Fruit fly (Drosophila melanogaster) whole organism, adult: Measurements from ENCODE around the gene CG5149.

Source experiments
- CG11617 ChIP-seq: fragments of 200-800 bp; sonication (Bioruptor generic); optimal IDR thresholded peaks from 2 replicates; lab custom pipeline; 2017; ENCODE audit warnings: mild to moderate bottlenecking, missing biosample characterization, missing genetic modification reagents, missing genetic modification characterization
- CG12768 ChIP-seq: fragments of 200-800 bp; sonication (Bioruptor generic); optimal IDR thresholded peaks from 2 replicates; lab custom pipeline; 2017; ENCODE audit warnings: missing biosample characterization, missing genetic modification characterization, mild to moderate bottlenecking, moderate library complexity, missing genetic modification reagents
- CG14711 ChIP-seq: fragments of 200-800 bp; sonication (Bioruptor generic); optimal IDR thresholded peaks from 2 replicates; lab custom pipeline; 2018; ENCODE audit warnings: missing biosample characterization, mild to moderate bottlenecking, missing genetic modification characterization, moderate library complexity
- CG1620 ChIP-seq: fragments of 200-800 bp; sonication (Bioruptor generic); optimal IDR thresholded peaks from 2 replicates; lab custom pipeline; 2016; ENCODE audit warnings: missing biosample characterization, missing genetic modification characterization
- CG33017 ChIP-seq: fragments of 200-800 bp; sonication (Bioruptor generic); optimal IDR thresholded peaks from 2 replicates; lab custom pipeline; 2018; ENCODE audit warnings: missing biosample characterization, mild to moderate bottlenecking, missing genetic modification characterization, moderate library complexity
- CG5204 ChIP-seq: fragments of 200-800 bp; sonication (Bioruptor generic); optimal IDR thresholded peaks from 2 replicates; lab custom pipeline; 2016; ENCODE audit warnings: missing biosample characterization, missing genetic modification characterization
- CG7045 ChIP-seq: fragments of 200-800 bp; sonication (Bioruptor generic); optimal IDR thresholded peaks from 2 replicates; lab custom pipeline; 2017; ENCODE audit warnings: missing biosample characterization, mild to moderate bottlenecking, missing genetic modification characterization
- CG7101 ChIP-seq: fragments of 200-800 bp; sonication (Bioruptor generic); optimal IDR thresholded peaks from 2 replicates; lab custom pipeline; 2018; ENCODE audit warnings: missing biosample characterization, mild to moderate bottlenecking, missing genetic modification characterization, moderate library complexity
- Clk ChIP-seq: fragments of 200-800 bp; sonication (Bioruptor generic); optimal IDR thresholded peaks from 2 replicates; lab custom pipeline; 2017; ENCODE audit warnings: missing biosample characterization, missing genetic modification characterization
- Crg-1 ChIP-seq: fragments of 200-800 bp; sonication (Bioruptor generic); optimal IDR thresholded peaks from 2 replicates; lab custom pipeline; 2016; ENCODE audit warnings: missing biosample characterization, missing genetic modification characterization
- Hr96 ChIP-seq: fragments of 200-800 bp; sonication (Bioruptor generic); optimal IDR thresholded peaks from 2 replicates; lab custom pipeline; 2016; ENCODE audit warnings: missing biosample characterization, missing genetic modification characterization
- Mnt ChIP-seq: fragments of 200-800 bp; sonication (Bioruptor generic); optimal IDR thresholded peaks from 2 replicates; lab custom pipeline; 2016; ENCODE audit warnings: missing biosample characterization, mild to moderate bottlenecking, missing genetic modification characterization
- bab1 ChIP-seq: fragments of 200-800 bp; sonication (Bioruptor generic); optimal IDR thresholded peaks from 3 replicates; lab custom pipeline; 2019; ENCODE audit warnings: missing biosample characterization, mild to moderate bottlenecking, missing genetic modification characterization, moderate library complexity
- cic ChIP-seq: fragments of 200-800 bp; sonication (Bioruptor generic); optimal IDR thresholded peaks from 2 replicates; lab custom pipeline; 2017; ENCODE audit warnings: missing biosample characterization, mild to moderate bottlenecking, missing genetic modification characterization, moderate library complexity
- cnc ChIP-seq, 2 experiments: fragments of >200 bp; optimal IDR thresholded peaks; 2 replicates each; lab custom pipeline; 2017
- kay ChIP-seq: fragments of 200-800 bp; sonication (Bioruptor generic); peaks from one replicate; lab custom pipeline; 2016; ENCODE audit warnings: missing biosample characterization, missing genetic modification characterization, borderline replicate concordance
- ovo ChIP-seq: fragments of 200-800 bp; sonication (Bioruptor generic); optimal IDR thresholded peaks from 2 replicates; lab custom pipeline; 2016; ENCODE audit warnings: missing biosample characterization, missing genetic modification characterization
- pad ChIP-seq: fragments of 200-800 bp; sonication (Bioruptor generic); optimal IDR thresholded peaks from 3 replicates; lab custom pipeline; 2017; ENCODE audit warnings: missing biosample characterization, missing genetic modification characterization, mild to moderate bottlenecking, moderate library complexity, missing genetic modification reagents
- tj ChIP-seq: fragments of 200-800 bp; sonication (Bioruptor generic); optimal IDR thresholded peaks from 3 replicates; lab custom pipeline; 2017; ENCODE audit warnings: missing biosample characterization, mild to moderate bottlenecking, missing genetic modification characterization, moderate library complexity
- toe ChIP-seq: fragments of 200-800 bp; sonication (Bioruptor generic); optimal IDR thresholded peaks from 2 replicates; lab custom pipeline; 2016; ENCODE audit warnings: missing biosample characterization, missing genetic modification characterization

Gene CG5149

dm6 chr2L:7433957-7434736 lies 46.1 kb upstream of the CG5149 start:
- TF ChIP-seq CG5204 (GFP tag; lab: Kevin White, UChicago) (peak; percentile 73), cic (GFP tag; lab: Kevin White, UChicago) (no peak), ovo (GFP tag; lab: Kevin White, UChicago) (peak; percentile 14), CG14711 (tag; lab: Kevin White, UChicago) (peak; percentile 60), tj (GFP tag; lab: Kevin White, UChicago) (peak; percentile 71), CG1620 (GFP tag; lab: Kevin White, UChicago) (peak; percentile 43), kay (peak; percentile 67), CG7101 (tag; lab: Kevin White, UChicago) (peak; percentile 95), CG12768 (GFP tag; lab: Kevin White, UChicago) (peak; percentile 55), cnc (optimal IDR thresholded peaks at IDR 0.05; lab: Kevin White, UChicago) (no peak), toe (peak; percentile 57), CG11617 (GFP tag; lab: Kevin White, UChicago) (peak; percentile 84), Hr96 (GFP tag; lab: Kevin White, UChicago) (no peak), CG7045 (GFP tag; lab: Kevin White, UChicago) (peak; percentile 71), Mnt (GFP tag; lab: Kevin White, UChicago) (peak; percentile 54), bab1 (GFP tag; lab: Kevin White, UChicago) (peak; percentile 94), pad (GFP tag; lab: Kevin White, UChicago) (peak; percentile 31), Clk (GFP tag; lab: Kevin White, UChicago) (peak; percentile 66), CG33017 (peak; percentile 94), Crg-1 (GFP tag; lab: Kevin White, UChicago) (no peak)

dm6 chr2L:7433337-7433956 lies 45.4 kb upstream of the CG5149 start, which contains the start of gene CG5958:
Gene CG5958, minus strand, starts transcription at chr2L:7433516.
- TF ChIP-seq CG12768 (GFP tag; lab: Kevin White, UChicago) (peak; percentile 18), Mnt (GFP tag; lab: Kevin White, UChicago) (peak; percentile 22), kay (peak; percentile 93), toe (no peak)

dm6 chr2L:7431861-7432601 lies 44.0 kb upstream of the CG5149 start:
- TF ChIP-seq CG14711 (tag; lab: Kevin White, UChicago) (no peak), kay (peak; percentile 59)

- TF ChIP-seq ovo (GFP tag; lab: Kevin White, UChicago): no peak
- TF ChIP-seq Hr96 (GFP tag; lab: Kevin White, UChicago): no peak
Observed at dm6 chr2L:7430313-7430712, 42.3 kb upstream of the CG5149 start.

- TF ChIP-seq Crg-1 (GFP tag; lab: Kevin White, UChicago) (no peak), cnc (optimal IDR thresholded peaks at IDR 0.05; lab: Kevin White, UChicago) (no peak), CG1620 (GFP tag; lab: Kevin White, UChicago) (no peak), tj (GFP tag; lab: Kevin White, UChicago) (no peak), CG7045 (GFP tag; lab: Kevin White, UChicago) (no peak), CG11617 (GFP tag; lab: Kevin White, UChicago) (no peak), Hr96 (GFP tag; lab: Kevin White, UChicago) (no peak), pad (GFP tag; lab: Kevin White, UChicago) (no peak), bab1 (GFP tag; lab: Kevin White, UChicago) (no peak), CG12768 (GFP tag; lab: Kevin White, UChicago) (no peak), toe (no peak), CG7101 (tag; lab: Kevin White, UChicago) (no peak), Clk (GFP tag; lab: Kevin White, UChicago) (no peak), cic (GFP tag; lab: Kevin White, UChicago) (no peak), ovo (GFP tag; lab: Kevin White, UChicago) (no peak), CG33017 (no peak), CG5204 (GFP tag; lab: Kevin White, UChicago) (no peak), kay (no peak), CG14711 (tag; lab: Kevin White, UChicago) (no peak)
Observed at dm6 chr2L:7427786-7428137, 39.7 kb upstream of the CG5149 start.

- no peak for TF ChIP-seq tj (GFP tag; lab: Kevin White, UChicago)
- TF ChIP-seq CG14711 (tag; lab: Kevin White, UChicago): no peak
- no peak for TF ChIP-seq ovo (GFP tag; lab: Kevin White, UChicago)
- peak; percentile 32 for TF ChIP-seq Mnt (GFP tag; lab: Kevin White, UChicago)
Observed at dm6 chr2L:7427067-7427785, 39.2 kb upstream of the CG5149 start.
